Worm (Caenorhabditis elegans) whole organism, L4 larva: ENCODE data around the gene Y55D9A.2.
A peak's percentile ranks its signal among the peaks of the same experiment; 100 is the strongest.

Experiments
- D1046.2 ChIP-seq: fragments of 200-800 bp; sonication (Bioruptor generic); IDR thresholded peaks from 2 replicates; pipeline ENCODE4 v1.3.6; 2022; ENCODE audit warnings: missing genetic modification characterization, missing compliant biosample characterization
- F10B5.3 ChIP-seq: sonication (generic microtip); optimal IDR thresholded peaks from 2 replicates; lab custom pipeline; 2016; ENCODE audit warnings: mild to moderate bottlenecking, missing genetic modification characterization, missing compliant biosample characterization
- F26F4.8 ChIP-seq: fragments of 200-800 bp; sonication (Bioruptor generic); conservative IDR thresholded peaks from 2 replicates; pipeline ENCODE4 v1.3.6; 2022; ENCODE audit warnings: missing genetic modification characterization, missing compliant biosample characterization
- F49E8.2 ChIP-seq: sonication (generic microtip); optimal IDR thresholded peaks from 2 replicates; lab custom pipeline; 2016; ENCODE audit warnings: missing compliant biosample characterization, mild to moderate bottlenecking, missing genetic modification characterization, borderline replicate concordance
- R02D3.7 ChIP-seq: fragments of 150-350 bp; sonication (generic microtip); optimal IDR thresholded peaks from 3 replicates; lab custom pipeline; 2014; ENCODE audit warnings: missing biosample characterization, missing genetic modification characterization
- T26A8.4 ChIP-seq: fragments of 200-800 bp; sonication (Bioruptor generic); IDR thresholded peaks from 2 replicates; pipeline ENCODE4 v1.3.6; 2022; ENCODE audit warnings: missing genetic modification characterization, missing compliant biosample characterization
- Y48G9A.11 ChIP-seq: fragments of 200-800 bp; sonication (Bioruptor generic); IDR thresholded peaks from 2 replicates; pipeline ENCODE4 v1.3.6; 2022; ENCODE audit warnings: missing genetic modification reagents, missing genetic modification characterization, missing compliant biosample characterization
- Y5F2A.4 ChIP-seq: fragments of 200-800 bp; sonication (Bioruptor generic); optimal IDR thresholded peaks from 2 replicates; lab custom pipeline; 2018; ENCODE audit warnings: mild to moderate bottlenecking, missing genetic modification characterization, missing compliant biosample characterization
- ZK337.2 ChIP-seq: fragments of 200-800 bp; sonication (Bioruptor generic); IDR thresholded peaks from 2 replicates; pipeline ENCODE4 v1.3.6; 2022; ENCODE audit warnings: missing genetic modification reagents, missing genetic modification characterization, missing compliant biosample characterization
- arid-1 ChIP-seq: fragments of 200-800 bp; sonication (Bioruptor generic); conservative IDR thresholded peaks from 2 replicates; pipeline ENCODE4 v1.3.6; 2022; ENCODE audit warnings: missing genetic modification reagents, missing genetic modification characterization, missing compliant biosample characterization
- ceh-44 ChIP-seq: fragments of 200-800 bp; sonication (Bioruptor generic); IDR thresholded peaks from 2 replicates; pipeline ENCODE4 v1.3.6; 2022; ENCODE audit warnings: missing genetic modification reagents, missing genetic modification characterization, missing compliant biosample characterization
- ceh-62 ChIP-seq: sonication (generic microtip); optimal IDR thresholded peaks from 2 replicates; lab custom pipeline; 2017; ENCODE audit warnings: missing biosample characterization, missing genetic modification characterization
- ceh-82 ChIP-seq: sonication (generic microtip); optimal IDR thresholded peaks from 2 replicates; lab custom pipeline; 2017; ENCODE audit warnings: missing biosample characterization, missing genetic modification characterization
- ces-1 ChIP-seq: fragments of 150-350 bp; sonication (generic microtip); optimal IDR thresholded peaks from 4 replicates; lab custom pipeline; 2014; ENCODE audit warnings: missing biosample characterization, missing genetic modification reagents, missing genetic modification characterization
- ctbp-1 ChIP-seq: fragments of 200-800 bp; sonication (Bioruptor generic); IDR thresholded peaks from 2 replicates; pipeline ENCODE4 v1.3.6; 2022; ENCODE audit warnings: missing genetic modification reagents, missing genetic modification characterization, missing compliant biosample characterization
- daf-12 ChIP-seq: fragments of 150-350 bp; optimal IDR thresholded peaks from 2 replicates; lab custom pipeline; 2014; ENCODE audit warnings: missing biosample characterization, missing genetic modification reagents, missing genetic modification characterization
- dmd-9 ChIP-seq: fragments of 200-800 bp; sonication (Bioruptor generic); IDR thresholded peaks from 2 replicates; pipeline ENCODE4 v1.3.6; 2022; ENCODE audit warnings: missing genetic modification reagents, missing genetic modification characterization, missing compliant biosample characterization
- duxl-1 ChIP-seq: sonication (generic microtip); optimal IDR thresholded peaks from 2 replicates; lab custom pipeline; 2016; ENCODE audit warnings: mild to moderate bottlenecking, missing genetic modification characterization, moderate library complexity, missing compliant biosample characterization; ENCODE audit not compliant: poor library complexity
- fkh-10 ChIP-seq: fragments of 150-350 bp; optimal IDR thresholded peaks from 2 replicates; lab custom pipeline; 2014; ENCODE audit warnings: missing biosample characterization, missing genetic modification reagents, missing genetic modification characterization
- fos-1 ChIP-seq: fragments of 150-350 bp; optimal IDR thresholded peaks from 2 replicates; lab custom pipeline; 2014; ENCODE audit warnings: missing biosample characterization, missing genetic modification characterization
- gei-8 ChIP-seq: fragments of 200-800 bp; sonication (Bioruptor generic); optimal IDR thresholded peaks from 2 replicates; lab custom pipeline; 2018; ENCODE audit warnings: mild to moderate bottlenecking, missing genetic modification characterization, missing compliant biosample characterization
- hlh-30 ChIP-seq: sonication (generic microtip); optimal IDR thresholded peaks from 2 replicates; lab custom pipeline; 2017; ENCODE audit warnings: antibody characterized with exemption, mild to moderate bottlenecking, missing genetic modification characterization, missing compliant biosample characterization; ENCODE audit not compliant: insufficient read depth
- hmg-1.1 ChIP-seq: fragments of 200-800 bp; sonication (Bioruptor generic); IDR thresholded peaks from 2 replicates; pipeline ENCODE4 v1.3.6; 2022; ENCODE audit warnings: missing genetic modification reagents, missing genetic modification characterization, missing compliant biosample characterization
- jun-1 ChIP-seq: fragments of 150-350 bp; optimal IDR thresholded peaks from 2 replicates; lab custom pipeline; 2014; ENCODE audit warnings: missing biosample characterization, missing genetic modification reagents, missing genetic modification characterization
- lin-39 ChIP-seq: fragments of 150-350 bp; optimal IDR thresholded peaks from 2 replicates; lab custom pipeline; 2014; ENCODE audit warnings: missing biosample characterization, missing genetic modification reagents, missing genetic modification characterization
- lsy-2 ChIP-seq, 2 experiments: fragments of 150-350 bp in 1 of 2; sonication (generic microtip) in 1 of 2; optimal IDR thresholded peaks; 2 replicates each; lab custom pipeline; 2014 to 2017; ENCODE audit warnings: missing biosample characterization in 2 of 2, missing genetic modification characterization in 2 of 2
- mdl-1 ChIP-seq, 2 experiments: fragments of 150-350 bp in 1 of 2; sonication (generic microtip) in 1 of 2; optimal IDR thresholded peaks; 2 replicates each; lab custom pipeline; 2014 to 2017; ENCODE audit warnings: missing biosample characterization in 2 of 2, missing genetic modification characterization in 2 of 2
- mep-1 ChIP-seq: fragments of 150-350 bp; sonication (generic microtip); optimal IDR thresholded peaks from 3 replicates; lab custom pipeline; 2014; ENCODE audit warnings: missing biosample characterization, missing genetic modification characterization
- mes-2 ChIP-seq: sonication (generic microtip); optimal IDR thresholded peaks from 2 replicates; lab custom pipeline; 2016; ENCODE audit warnings: missing genotype, mild to moderate bottlenecking, missing genetic modification characterization, missing compliant biosample characterization; ENCODE audit not compliant: poor library complexity, severe bottlenecking
- mxl-2 ChIP-seq: fragments of 200-800 bp; sonication (Bioruptor generic); conservative IDR thresholded peaks from 2 replicates; pipeline ENCODE4 v1.3.6; 2022; ENCODE audit warnings: missing genetic modification reagents, missing genetic modification characterization, missing compliant biosample characterization
- mxl-3 ChIP-seq: fragments of 200-800 bp; sonication (Bioruptor generic); optimal IDR thresholded peaks from 2 replicates; lab custom pipeline; 2018; ENCODE audit warnings: mild to moderate bottlenecking, missing genetic modification characterization, missing compliant biosample characterization
- nhr-102 ChIP-seq: sonication (generic microtip); optimal IDR thresholded peaks from 2 replicates; lab custom pipeline; 2016; ENCODE audit warnings: mild to moderate bottlenecking, missing genetic modification characterization, moderate library complexity, missing compliant biosample characterization
- nhr-11 ChIP-seq: fragments of 150-350 bp; optimal IDR thresholded peaks from 2 replicates; lab custom pipeline; 2014; ENCODE audit warnings: missing biosample characterization, missing genetic modification characterization
- nhr-77 ChIP-seq: fragments of 150-350 bp; optimal IDR thresholded peaks from 2 replicates; lab custom pipeline; 2014; ENCODE audit warnings: missing biosample characterization, missing genetic modification characterization
- php-3 ChIP-seq: fragments of 200-800 bp; sonication (Bioruptor generic); IDR thresholded peaks from 2 replicates; pipeline ENCODE4 v1.3.6; 2022; ENCODE audit warnings: missing genetic modification reagents, missing genetic modification characterization, missing compliant biosample characterization
- rbr-2 ChIP-seq: sonication (generic microtip); optimal IDR thresholded peaks from 2 replicates; lab custom pipeline; 2016; ENCODE audit warnings: missing genotype, missing genetic modification characterization, missing compliant biosample characterization
- set-16 ChIP-seq: fragments of 200-800 bp; sonication (Bioruptor generic); IDR thresholded peaks from 2 replicates; pipeline ENCODE4 v1.3.6; 2022; ENCODE audit warnings: missing genetic modification reagents, missing genetic modification characterization, missing compliant biosample characterization
- skn-1 ChIP-seq: fragments of 150-350 bp; optimal IDR thresholded peaks from 2 replicates; lab custom pipeline; 2014; ENCODE audit warnings: missing biosample characterization, missing genetic modification characterization
- snpc-4 ChIP-seq: fragments of 150-350 bp; optimal IDR thresholded peaks from 2 replicates; lab custom pipeline; 2014; ENCODE audit warnings: missing biosample characterization, missing genetic modification characterization
- spr-1 ChIP-seq: sonication (generic microtip); optimal IDR thresholded peaks from 2 replicates; lab custom pipeline; 2016; ENCODE audit warnings: mild to moderate bottlenecking, missing genetic modification characterization, missing compliant biosample characterization
- tag-97 ChIP-seq: fragments of 200-800 bp; sonication (Bioruptor generic); IDR thresholded peaks from 2 replicates; pipeline ENCODE4 v1.3.6; 2022; ENCODE audit warnings: missing genetic modification characterization, missing compliant biosample characterization
- unc-130 ChIP-seq: sonication (generic microtip); optimal IDR thresholded peaks from 2 replicates; lab custom pipeline; 2016; ENCODE audit warnings: missing genetic modification reagents, missing genetic modification characterization, missing compliant biosample characterization
- vab-7 ChIP-seq: fragments of 200-800 bp; sonication (Bioruptor generic); IDR thresholded peaks from 2 replicates; pipeline ENCODE4 v1.3.6; 2022; ENCODE audit warnings: missing genetic modification reagents, missing genetic modification characterization, missing compliant biosample characterization
- zag-1 ChIP-seq: fragments of 150-350 bp; optimal IDR thresholded peaks from 2 replicates; lab custom pipeline; 2014; ENCODE audit warnings: missing biosample characterization, missing genetic modification characterization
- zip-11 ChIP-seq: fragments of 200-800 bp; sonication (Bioruptor generic); IDR thresholded peaks from 2 replicates; pipeline ENCODE4 v1.3.6; 2022; ENCODE audit warnings: missing genetic modification characterization, missing compliant biosample characterization
- zip-2 ChIP-seq: fragments of 150-350 bp; optimal IDR thresholded peaks from 2 replicates; lab custom pipeline; 2014; ENCODE audit warnings: missing biosample characterization, missing genetic modification characterization

Gene Y55D9A.2

DNA sequence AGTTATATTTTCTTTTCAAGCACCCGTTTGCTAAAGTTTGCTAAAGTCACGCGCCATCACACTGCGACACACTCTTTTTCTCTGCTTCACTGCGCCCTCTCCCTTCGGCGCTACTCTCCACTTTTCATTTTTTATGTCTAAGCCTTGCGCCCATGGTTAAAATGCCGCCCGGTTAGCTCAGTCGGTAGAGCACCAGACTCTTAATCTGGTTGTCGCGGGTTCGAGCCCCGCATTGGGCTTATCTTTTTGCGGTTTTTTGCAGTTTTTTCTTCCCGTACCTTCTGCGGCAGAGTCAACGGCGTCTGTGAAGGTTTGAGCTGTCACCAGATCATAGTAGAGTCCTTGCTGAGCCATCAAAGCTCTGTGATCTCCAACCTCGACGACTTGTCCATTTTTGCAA lies 10.7 kb downstream of the Y55D9A.2 start (continued):
- TF ChIP-seq Y5F2A.4 (GFP tag; lab: Kevin White, UChicago) (peak; percentile 28), fos-1 (tag; lab: Kevin White, UChicago) (no peak), fkh-10 (peak; percentile 26), Y48G9A.11 (peak; percentile 56), F49E8.2 (peak; percentile 48), F26F4.8 (GFP tag; lab: Robert Waterston, UW) (peak; percentile 79), zip-11 (GFP tag; lab: Robert Waterston, UW) (no peak), gei-8 (GFP tag; lab: Kevin White, UChicago) (peak; percentile 41), ceh-62 (tag; lab: Kevin White, UChicago) (no peak), D1046.2 (GFP tag; lab: Robert Waterston, UW) (peak; percentile 90), ces-1 (GFP tag; lab: Kevin White, UChicago) (no peak), jun-1 (tag; lab: Kevin White, UChicago) (no peak), php-3 (GFP tag; lab: Robert Waterston, UW) (peak; percentile 67), mxl-2 (peak; percentile 62), nhr-11 (tag; lab: Kevin White, UChicago) (peak; percentile 22), mxl-3 (GFP tag; lab: Kevin White, UChicago) (peak; percentile 46), skn-1 (tag; lab: Kevin White, UChicago) (no peak), vab-7 (GFP tag; lab: Robert Waterston, UW) (peak; percentile 93), F10B5.3 (tag; lab: Kevin White, UChicago) (peak; percentile 35), dmd-9 (GFP tag; lab: Robert Waterston, UW) (peak; percentile 84), ZK337.2 (GFP tag; lab: Robert Waterston, UW) (peak; percentile 37; the same call in 1 of the 2 replicates), nhr-102 (peak; percentile 81), ceh-82 (tag; lab: Kevin White, UChicago) (no peak), ceh-44 (GFP tag; lab: Robert Waterston, UW) (peak; percentile 74; the same call in 1 of the 2 replicates), nhr-77 (tag; lab: Kevin White, UChicago) (peak; percentile 2), zip-2 (tag; lab: Kevin White, UChicago) (no peak), arid-1 (GFP tag; lab: Robert Waterston, UW) (peak; percentile 87)

ce11 chrIV:12590373-12590772 lies 14.9 kb downstream of the Y55D9A.2 start, which contains the start of gene cul-6:
Gene cul-6 (minus strand): TSS chrIV:12590451.
- TF ChIP-seq zag-1 (no peak), duxl-1 (tag; lab: Kevin White, UChicago) (no peak), daf-12 (no peak), ces-1 (GFP tag; lab: Kevin White, UChicago) (no peak), tag-97 (GFP tag; lab: Robert Waterston, UW) (no peak), lin-39 (no peak), unc-130 (GFP tag; lab: Kevin White, UChicago) (no peak)
- TF ChIP-seq, all 104 proteins: peak for 0

DNA sequence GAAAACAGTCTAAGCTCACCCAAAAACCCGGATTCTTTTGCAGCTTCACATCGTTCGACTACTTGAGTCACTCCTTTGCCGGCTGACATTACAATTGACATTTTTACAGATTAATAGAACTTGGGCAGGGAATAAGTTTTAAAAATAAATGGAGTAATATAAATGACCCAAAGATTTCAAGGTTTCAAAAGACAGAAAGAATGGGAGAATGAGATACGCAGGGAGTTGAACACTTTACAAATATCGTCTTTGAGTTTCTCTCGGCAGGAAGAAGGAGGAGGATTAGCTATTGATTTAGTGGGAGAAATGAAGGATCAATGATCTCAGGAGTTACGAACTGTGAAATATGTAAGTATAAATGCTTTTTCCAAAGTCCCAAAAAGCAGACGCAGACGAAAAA lies 19.3 kb downstream of the Y55D9A.2 start, which contains the start of gene K08E7.8:
TSS of gene K08E7.8 (minus strand) at position 101 of the 400 bp plus-strand sequence.
- no peak for TF ChIP-seq F26F4.8 (GFP tag; lab: Robert Waterston, UW)
- no peak for TF ChIP-seq set-16 (GFP tag; lab: Robert Waterston, UW)
- TF ChIP-seq duxl-1 (tag; lab: Kevin White, UChicago): no peak

DNA sequence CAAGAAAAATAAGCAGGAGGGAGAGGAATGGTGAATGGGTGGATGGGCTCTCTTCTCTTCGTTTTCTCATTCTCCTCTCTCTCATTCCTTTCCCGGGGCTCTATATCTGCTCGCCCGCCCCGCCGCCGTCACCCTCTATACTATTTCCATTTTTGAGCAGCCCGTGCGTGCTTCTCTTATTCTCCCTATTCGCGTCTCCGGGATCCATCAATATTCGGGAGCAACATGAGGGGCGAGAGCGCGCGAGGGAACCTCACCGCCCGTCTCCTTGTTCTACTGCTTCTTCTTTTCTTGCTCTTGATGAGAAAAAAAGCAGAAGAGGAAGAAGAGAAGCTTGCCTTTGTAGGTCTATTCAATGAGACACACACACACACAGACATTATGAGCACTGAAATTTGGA lies 21.1 kb downstream of the Y55D9A.2 start:
- 0 out of 2 replicates have a peak, but pooled peaks have one; percentile 26 for TF ChIP-seq vab-7 (GFP tag; lab: Robert Waterston, UW)
- TF ChIP-seq mdl-1 (tag; optimal IDR thresholded peaks at IDR 0.05; lab: Kevin White, UChicago): peak in 1 of 2 experiments; percentile 2
- peak; percentile 71 for TF ChIP-seq mep-1
- peak; percentile 24 for TF ChIP-seq mes-2 (tag; lab: Kevin White, UChicago)
- no peak for TF ChIP-seq snpc-4
- TF ChIP-seq hmg-1.1 (GFP tag; lab: Robert Waterston, UW): peak; percentile 46; the same call in 1 of the 2 replicates
- TF ChIP-seq lsy-2 (tag; optimal IDR thresholded peaks at IDR 0.05; lab: Kevin White, UChicago): peak in 1 of 2 experiments; percentile 44
- no peak for TF ChIP-seq F10B5.3 (tag; lab: Kevin White, UChicago)
- 0 out of 2 replicates have a peak, but pooled peaks have one; percentile 42 for TF ChIP-seq ctbp-1 (GFP tag; lab: Robert Waterston, UW)
- no peak for TF ChIP-seq spr-1 (tag; lab: Kevin White, UChicago)
- TF ChIP-seq R02D3.7 (tag; lab: Kevin White, UChicago): no peak
- no peak for TF ChIP-seq T26A8.4 (GFP tag; lab: Robert Waterston, UW)
- peak; percentile 14 for TF ChIP-seq hlh-30 (tag; lab: Kevin White, UChicago)
- TF ChIP-seq rbr-2 (tag; lab: Kevin White, UChicago): peak; percentile 67
- TF ChIP-seq set-16 (GFP tag; lab: Robert Waterston, UW): peak; percentile 54; the same call in 1 of the 2 replicates
